Fruit fly (Drosophila melanogaster) whole organism, embryonic: ENCODE results near the gene CG31268.

Experiments
- Abd-B ChIP-seq: fragments of 200-800 bp; sonication (Bioruptor generic); optimal IDR thresholded peaks from 2 replicates; lab custom pipeline; 2018; ENCODE audit warnings: missing biosample characterization, mild to moderate bottlenecking, missing genetic modification characterization, moderate library complexity
- CG13123 ChIP-seq: fragments of 200-800 bp; sonication (Bioruptor generic); optimal IDR thresholded peaks from 2 replicates; lab custom pipeline; 2016; ENCODE audit warnings: missing biosample characterization, missing genetic modification characterization
- CG13287 ChIP-seq: fragments of 200-800 bp; sonication (Bioruptor generic); IDR thresholded peaks from 2 replicates; pipeline ENCODE4 v1.3.6; 2022; ENCODE audit warnings: missing biosample characterization, missing genetic modification characterization; ENCODE audit not compliant: partially characterized antibody
- CG14014 ChIP-seq: fragments of 200-800 bp; sonication (Bioruptor generic); IDR thresholded peaks from 2 replicates; pipeline ENCODE4 v1.3.6; 2022; ENCODE audit warnings: missing biosample characterization, missing genetic modification characterization
- CG15011 ChIP-seq: fragments of 200-800 bp; sonication (Bioruptor generic); optimal IDR thresholded peaks from 3 replicates; lab custom pipeline; 2018; ENCODE audit warnings: missing biosample characterization, mild to moderate bottlenecking, missing genetic modification characterization
- CG15269 ChIP-seq: fragments of 200-800 bp; sonication (Bioruptor generic); optimal IDR thresholded peaks from 2 replicates; lab custom pipeline; 2018; ENCODE audit warnings: missing biosample characterization, mild to moderate bottlenecking, missing genetic modification characterization, moderate library complexity
- CG1529 ChIP-seq: fragments of 200-800 bp; sonication (Bioruptor generic); optimal IDR thresholded peaks from 3 replicates; lab custom pipeline; 2018; ENCODE audit warnings: missing biosample characterization, missing genetic modification characterization
- CG17186 ChIP-seq: fragments of 200-800 bp; sonication (Bioruptor generic); optimal IDR thresholded peaks from 3 replicates; lab custom pipeline; 2017; ENCODE audit warnings: missing biosample characterization, missing genetic modification reagents, missing genetic modification characterization
- CG17359 ChIP-seq: fragments of 200-800 bp; sonication (Bioruptor generic); optimal IDR thresholded peaks from 3 replicates; lab custom pipeline; 2018; ENCODE audit warnings: missing biosample characterization, mild to moderate bottlenecking, missing genetic modification characterization, moderate library complexity
- CG17568 ChIP-seq: fragments of 200-800 bp; sonication (Bioruptor generic); optimal IDR thresholded peaks from 2 replicates; lab custom pipeline; 2018; ENCODE audit warnings: missing biosample characterization, mild to moderate bottlenecking, missing genetic modification characterization, moderate library complexity
- CG1792 ChIP-seq: fragments of 200-800 bp; sonication (Bioruptor generic); optimal IDR thresholded peaks from 2 replicates; lab custom pipeline; 2016; ENCODE audit warnings: missing biosample characterization, missing genetic modification characterization
- CG2712 ChIP-seq: fragments of 200-800 bp; optimal IDR thresholded peaks from 3 replicates; lab custom pipeline; 2019; ENCODE audit warnings: missing biosample characterization, mild to moderate bottlenecking, missing genetic modification characterization, moderate library complexity
- CG2875 ChIP-seq: fragments of 200-800 bp; sonication (Bioruptor generic); optimal IDR thresholded peaks from 2 replicates; lab custom pipeline; 2017; ENCODE audit warnings: missing biosample characterization, mild to moderate bottlenecking, missing genetic modification characterization, missing genetic modification reagents
- CG42726 ChIP-seq: fragments of 200-800 bp; sonication (Bioruptor generic); IDR thresholded peaks from 2 replicates; pipeline ENCODE4 v1.3.6; 2022; ENCODE audit warnings: missing biosample characterization, missing genetic modification characterization; ENCODE audit not compliant: partially characterized antibody
- CG5180 ChIP-seq: fragments of 200-800 bp; sonication (Bioruptor generic); optimal IDR thresholded peaks from 3 replicates; lab custom pipeline; 2017; ENCODE audit warnings: missing biosample characterization, missing genetic modification characterization, mild to moderate bottlenecking, moderate library complexity, missing genetic modification reagents
- CG6765 ChIP-seq: fragments of 200-800 bp; sonication (Bioruptor generic); optimal IDR thresholded peaks from 3 replicates; lab custom pipeline; 2017; ENCODE audit warnings: missing biosample characterization, mild to moderate bottlenecking, missing genetic modification characterization
- CG6813 ChIP-seq: fragments of 200-800 bp; sonication (Bioruptor generic); optimal IDR thresholded peaks from 2 replicates; lab custom pipeline; 2017; ENCODE audit warnings: missing biosample characterization, missing genetic modification characterization, mild to moderate bottlenecking, moderate library complexity, missing genetic modification reagents
- CG7745 ChIP-seq: fragments of 200-800 bp; sonication (Bioruptor generic); optimal IDR thresholded peaks from 2 replicates; lab custom pipeline; 2018; ENCODE audit warnings: missing biosample characterization, mild to moderate bottlenecking, missing genetic modification characterization, moderate library complexity
- D19A ChIP-seq: fragments of 200-800 bp; optimal IDR thresholded peaks from 3 replicates; lab custom pipeline; 2019; ENCODE audit warnings: missing biosample characterization, mild to moderate bottlenecking, missing genetic modification characterization, moderate library complexity
- D19B ChIP-seq: fragments of 200-800 bp; sonication (Bioruptor generic); optimal IDR thresholded peaks from 2 replicates; lab custom pipeline; 2017; ENCODE audit warnings: missing biosample characterization, mild to moderate bottlenecking, missing genetic modification characterization
- Deaf1 ChIP-seq: fragments of 200-800 bp; optimal IDR thresholded peaks from 3 replicates; lab custom pipeline; 2019; ENCODE audit warnings: missing biosample characterization, mild to moderate bottlenecking, missing genetic modification characterization, moderate library complexity
- Fer2 ChIP-seq: fragments of 200-800 bp; sonication (Bioruptor generic); optimal IDR thresholded peaks from 2 replicates; lab custom pipeline; 2018; ENCODE audit warnings: missing biosample characterization, mild to moderate bottlenecking, missing genetic modification characterization, moderate library complexity
- Gsc ChIP-seq: fragments of 200-800 bp; sonication (Bioruptor generic); IDR thresholded peaks from 2 replicates; pipeline ENCODE4 v1.3.6; 2022; ENCODE audit warnings: missing biosample characterization, missing genetic modification characterization
- MBD-R2 ChIP-seq: fragments of 200-800 bp; sonication (Bioruptor generic); IDR thresholded peaks from 2 replicates; pipeline ENCODE4 v1.3.6; 2022; ENCODE audit warnings: missing biosample characterization, missing genetic modification characterization
- Max ChIP-seq: fragments of 200-800 bp; sonication (Bioruptor generic); optimal IDR thresholded peaks from 2 replicates; lab custom pipeline; 2016; ENCODE audit warnings: missing biosample characterization, mild to moderate bottlenecking, missing genetic modification characterization
- ara ChIP-seq: fragments of 200-800 bp; sonication (Bioruptor generic); IDR thresholded peaks from 2 replicates; pipeline ENCODE4 v1.3.6; 2022; ENCODE audit warnings: missing biosample characterization, missing genetic modification characterization
- bsh ChIP-seq, 2 experiments: fragments of 200-800 bp; sonication (Bioruptor generic); optimal IDR thresholded peaks; 2 replicates each; lab custom pipeline; 2017 to 2018; ENCODE audit warnings: mild to moderate bottlenecking in 2 of 2, missing biosample characterization in 2 of 2, missing genetic modification characterization in 2 of 2, moderate library complexity in 1 of 2
- cad ChIP-seq: fragments of >200 bp; optimal IDR thresholded peaks from 2 replicates; lab custom pipeline; 2017; ENCODE audit warnings: missing biosample characterization, missing genetic modification characterization
- cato ChIP-seq: fragments of 200-800 bp; sonication (Bioruptor generic); optimal IDR thresholded peaks from 2 replicates; lab custom pipeline; 2016; ENCODE audit warnings: missing biosample characterization, missing genetic modification characterization, borderline replicate concordance
- dan ChIP-seq: fragments of 200-800 bp; sonication (Bioruptor generic); IDR thresholded peaks from 2 replicates; pipeline ENCODE4 v1.3.6; 2022; ENCODE audit warnings: missing biosample characterization, missing genetic modification characterization
- fd3F ChIP-seq: fragments of 200-800 bp; sonication (Bioruptor generic); optimal IDR thresholded peaks from 2 replicates; lab custom pipeline; 2018; ENCODE audit warnings: missing biosample characterization, mild to moderate bottlenecking, missing genetic modification characterization, moderate library complexity
- fd64A ChIP-seq: fragments of 200-800 bp; sonication (Bioruptor generic); optimal IDR thresholded peaks from 3 replicates; lab custom pipeline; 2018; ENCODE audit warnings: missing biosample characterization, mild to moderate bottlenecking, missing genetic modification characterization
- fd96Cb ChIP-seq: fragments of 200-800 bp; sonication (Bioruptor generic); optimal IDR thresholded peaks from 2 replicates; lab custom pipeline; 2018; ENCODE audit warnings: missing biosample characterization, mild to moderate bottlenecking, missing genetic modification characterization, moderate library complexity
- grau ChIP-seq: fragments of 200-800 bp; optimal IDR thresholded peaks from 3 replicates; lab custom pipeline; 2019; ENCODE audit warnings: missing biosample characterization, mild to moderate bottlenecking, missing genetic modification characterization, moderate library complexity
- gt ChIP-seq: fragments of 200-800 bp; sonication (Bioruptor generic); IDR thresholded peaks from 2 replicates; pipeline ENCODE4 v1.3.6; 2022; ENCODE audit warnings: missing biosample characterization, missing genetic modification characterization
- insv ChIP-seq, 2 experiments: fragments of 200-800 bp; sonication (Bioruptor generic); optimal IDR thresholded peaks; 3 replicates each; lab custom pipeline; 2016 to 2018; ENCODE audit warnings: missing biosample characterization in 2 of 2, missing genetic modification characterization in 2 of 2
- lmd ChIP-seq: fragments of 200-800 bp; sonication (Bioruptor generic); IDR thresholded peaks from 2 replicates; pipeline ENCODE4 v1.3.6; 2022; ENCODE audit warnings: missing biosample characterization, missing genetic modification characterization
- lola ChIP-seq, 3 experiments: fragments of >200 bp in 2 of 3; fragments of 200-800 bp in 1 of 3; sonication (Bioruptor generic) in 1 of 3; optimal IDR thresholded peaks; 2 replicates each; lab custom pipeline; 2017 to 2019; ENCODE audit warnings: missing biosample characterization in 3 of 3, missing genetic modification characterization in 3 of 3, mild to moderate bottlenecking in 1 of 3, moderate library complexity in 1 of 3
- lov ChIP-seq, 2 experiments: fragments of 200-800 bp in 1 of 2; fragments of >200 bp in 1 of 2; sonication (Bioruptor generic) in 1 of 2; IDR thresholded peaks in 1 of 2; optimal IDR thresholded peaks in 1 of 2; 2 replicates in 1 of 2; 3 replicates in 1 of 2; pipeline versions ENCODE4 v1.3.6 to Lab custom; 2017 to 2022; ENCODE audit warnings: missing biosample characterization in 1 of 2, missing genetic modification characterization in 1 of 2
- org-1 ChIP-seq: fragments of 200-800 bp; sonication (Bioruptor generic); optimal IDR thresholded peaks from 2 replicates; lab custom pipeline; 2017; ENCODE audit warnings: missing biosample characterization, missing genetic modification characterization
- pan ChIP-seq, 4 experiments: fragments of >200 bp in 3 of 4; fragments of 200-800 bp in 1 of 4; sonication (Bioruptor generic) in 1 of 4; optimal IDR thresholded peaks in 3 of 4; IDR thresholded peaks in 1 of 4; 2 replicates each; pipeline versions ENCODE4 v1.3.6 to Lab custom; 2017 to 2022; ENCODE audit warnings: missing biosample characterization in 2 of 4, missing genetic modification characterization in 2 of 4, mixed read lengths in 1 of 4
- pho ChIP-seq: fragments of 200-800 bp; sonication (Bioruptor generic); optimal IDR thresholded peaks from 2 replicates; lab custom pipeline; 2016; ENCODE audit warnings: missing biosample characterization, missing genetic modification characterization
- ro ChIP-seq: fragments of 200-800 bp; sonication (Bioruptor generic); IDR thresholded peaks from 2 replicates; pipeline ENCODE4 v1.3.6; 2022; ENCODE audit warnings: missing biosample characterization, missing genetic modification characterization
- so ChIP-seq: fragments of 200-800 bp; sonication (Bioruptor generic); IDR thresholded peaks from 3 replicates; pipeline ENCODE4 v1.3.6; 2022; ENCODE audit warnings: missing biosample characterization, missing genetic modification characterization
- stwl ChIP-seq: fragments of 200-800 bp; sonication (Bioruptor generic); optimal IDR thresholded peaks from 3 replicates; lab custom pipeline; 2018; ENCODE audit warnings: missing biosample characterization, mild to moderate bottlenecking, missing genetic modification characterization, moderate library complexity
- tap ChIP-seq: fragments of 200-800 bp; optimal IDR thresholded peaks from 3 replicates; lab custom pipeline; 2019; ENCODE audit warnings: missing biosample characterization, mild to moderate bottlenecking, missing genetic modification characterization, moderate library complexity
- tgo ChIP-seq: fragments of 200-800 bp; sonication (Bioruptor generic); IDR thresholded peaks from 3 replicates; pipeline ENCODE4 v1.3.6; 2022; ENCODE audit warnings: missing biosample characterization, missing genetic modification characterization
- tx ChIP-seq: fragments of 200-800 bp; sonication (Bioruptor generic); optimal IDR thresholded peaks from 2 replicates; lab custom pipeline; 2016; ENCODE audit warnings: missing biosample characterization, missing genetic modification characterization
- unc-4 ChIP-seq: fragments of 200-800 bp; sonication (Bioruptor generic); IDR thresholded peaks from 2 replicates; pipeline ENCODE4 v1.3.6; 2022; ENCODE audit warnings: missing biosample characterization, missing genetic modification characterization; ENCODE audit not compliant: partially characterized antibody

Gene CG31268

dm6 chr3R:17007336-17007735 is 24.3 kb upstream of the CG31268 start (continued):
- no peak for TF ChIP-seq CG5180
- no peak for TF ChIP-seq cad (GFP tag; lab: Kevin White, UChicago)
- TF ChIP-seq CG13287 (GFP tag; lab: Robert Waterston, UW) = no peak
- TF ChIP-seq gt (GFP tag; lab: Robert Waterston, UW) = no peak
- TF ChIP-seq CG42726 (GFP tag; lab: Robert Waterston, UW) = no peak
- TF ChIP-seq CG6813 (GFP tag; lab: Kevin White, UChicago) = peak; percentile 17
- no peak for TF ChIP-seq so (GFP tag; lab: Robert Waterston, UW)
- TF ChIP-seq ara (GFP tag; lab: Robert Waterston, UW) = no peak
- TF ChIP-seq bsh (GFP tag; optimal IDR thresholded peaks at IDR 0.05; lab: Kevin White, UChicago) = no peak
- no peak for TF ChIP-seq CG7745 (tag; lab: Kevin White, UChicago)
- no peak for TF ChIP-seq unc-4 (GFP tag; lab: Robert Waterston, UW)
- no peak for TF ChIP-seq dan
- TF ChIP-seq fd64A (GFP tag; lab: Kevin White, UChicago) = no peak
- no peak for TF ChIP-seq pho (GFP tag; lab: Kevin White, UChicago)
- no peak for TF ChIP-seq Gsc (GFP tag; lab: Robert Waterston, UW)
- TF ChIP-seq stwl = no peak
- TF ChIP-seq lmd (GFP tag; lab: Robert Waterston, UW) = no peak
- no peak for TF ChIP-seq Max (GFP tag; lab: Kevin White, UChicago)
- TF ChIP-seq D19A (tag; lab: Kevin White, UChicago) = no peak
- peak; percentile 30 for TF ChIP-seq fd3F (GFP tag; lab: Kevin White, UChicago)
- TF ChIP-seq tgo (GFP tag; lab: Robert Waterston, UW) = no peak
- TF ChIP-seq CG14014 (GFP tag; lab: Robert Waterston, UW) = no peak
- TF ChIP-seq D19B (GFP tag; lab: Kevin White, UChicago) = no peak
- TF ChIP-seq ro (GFP tag; lab: Robert Waterston, UW) = no peak
- no peak for TF ChIP-seq cato
- no peak for TF ChIP-seq MBD-R2 (GFP tag; lab: Robert Waterston, UW)
- TF ChIP-seq insv (GFP tag; optimal IDR thresholded peaks at IDR 0.05; lab: Kevin White, UChicago) = no peak
- TF ChIP-seq pan (optimal IDR thresholded peaks at IDR 0.05; lab: Kevin White, UChicago) = no peak
- TF ChIP-seq pan (GFP tag; optimal IDR thresholded peaks at IDR 0.05 in 1 of 2, IDR thresholded peaks at IDR 0.05 in 1 of 2) = peak in 1 of 2 experiments; percentile 12
- TF ChIP-seq CG6765 (GFP tag; lab: Kevin White, UChicago) = peak; percentile 27
- no peak for TF ChIP-seq CG17359
- no peak for TF ChIP-seq fd96Cb (tag; lab: Kevin White, UChicago)
- TF ChIP-seq Abd-B (GFP tag; lab: Kevin White, UChicago) = no peak
- no peak for TF ChIP-seq grau (tag; lab: Kevin White, UChicago)
- TF ChIP-seq org-1 (GFP tag; lab: Kevin White, UChicago) = no peak
- no peak for TF ChIP-seq CG15011 (GFP tag; lab: Kevin White, UChicago)
- peak; percentile 21 for TF ChIP-seq Fer2 (tag; lab: Kevin White, UChicago)
- peak; percentile 64 for TF ChIP-seq CG17568 (GFP tag; lab: Kevin White, UChicago)
- TF ChIP-seq CG15269 (tag; lab: Kevin White, UChicago) = peak; percentile 71
- TF ChIP-seq CG17186 = no peak
- no peak for TF ChIP-seq CG2875 (GFP tag; lab: Kevin White, UChicago)
- TF ChIP-seq lola (GFP tag; optimal IDR thresholded peaks at IDR 0.05; lab: Kevin White, UChicago) = no peak
- TF ChIP-seq tap (tag; lab: Kevin White, UChicago) = peak; percentile 33
- no peak for TF ChIP-seq CG13123 (GFP tag; lab: Kevin White, UChicago)
- TF ChIP-seq CG1792 (GFP tag; lab: Kevin White, UChicago) = no peak
- no peak for TF ChIP-seq CG1529 (GFP tag; lab: Kevin White, UChicago)
- TF ChIP-seq tx = no peak
- TF ChIP-seq lov (optimal IDR thresholded peaks at IDR 0.05; lab: Kevin White, UChicago) = no peak
- TF ChIP-seq lov (GFP tag; IDR thresholded peaks at IDR 0.05; lab: Robert Waterston, UW) = no peak
- no peak for TF ChIP-seq CG2712
- no peak for TF ChIP-seq Deaf1 (tag; lab: Kevin White, UChicago)
